Worm (Caenorhabditis elegans) whole organism, mixed stage, embryonic: Measurements from ENCODE around the gene C02F5.12.

Experiments
- M03D4.4 ChIP-seq: sonication (generic microtip); optimal IDR thresholded peaks from 2 replicates; lab custom pipeline; 2017; ENCODE audit warnings: mild to moderate bottlenecking, missing genetic modification characterization, missing compliant biosample characterization
- bed-3 ChIP-seq: fragments of 200-800 bp; sonication (Bioruptor generic); optimal IDR thresholded peaks from 3 replicates; lab custom pipeline; 2018; ENCODE audit warnings: mild to moderate bottlenecking, missing genetic modification characterization, moderate library complexity, missing compliant biosample characterization
- ceh-39 ChIP-seq: fragments of 150-350 bp; optimal IDR thresholded peaks from 2 replicates; lab custom pipeline; 2014; ENCODE audit warnings: missing biosample characterization, missing genetic modification characterization
- ceh-43 ChIP-seq: fragments of 200-800 bp; sonication (Bioruptor generic); optimal IDR thresholded peaks from 2 replicates; lab custom pipeline; 2018; ENCODE audit warnings: mild to moderate bottlenecking, missing genetic modification characterization, moderate library complexity, missing compliant biosample characterization
- ces-1 ChIP-seq: fragments of 150-350 bp; optimal IDR thresholded peaks from 2 replicates; lab custom pipeline; 2014; ENCODE audit warnings: missing biosample characterization, missing genetic modification reagents, missing genetic modification characterization
- cnd-1 ChIP-seq: fragments of 200-800 bp; sonication (Bioruptor generic); optimal IDR thresholded peaks from 2 replicates; lab custom pipeline; 2018; ENCODE audit warnings: mild to moderate bottlenecking, missing genetic modification characterization, missing compliant biosample characterization
- drap-1 ChIP-seq: fragments of 200-800 bp; sonication (Bioruptor generic); optimal IDR thresholded peaks from 3 replicates; lab custom pipeline; 2018; ENCODE audit warnings: mild to moderate bottlenecking, missing genetic modification characterization, missing compliant biosample characterization
- elt-1 ChIP-seq: sonication (generic microtip); optimal IDR thresholded peaks from 2 replicates; lab custom pipeline; 2017; ENCODE audit warnings: missing genetic modification characterization, mild to moderate bottlenecking, missing compliant biosample characterization, antibody characterized with exemption, moderate library complexity, borderline replicate concordance; ENCODE audit not compliant: insufficient read depth
- elt-3 ChIP-seq: fragments of 150-350 bp; optimal IDR thresholded peaks from 2 replicates; lab custom pipeline; 2014; ENCODE audit warnings: missing biosample characterization, missing genetic modification characterization
- flh-1 ChIP-seq: fragments of 200-800 bp; sonication (Bioruptor generic); optimal IDR thresholded peaks from 2 replicates; lab custom pipeline; 2018; ENCODE audit warnings: mild to moderate bottlenecking, missing genetic modification characterization, moderate library complexity, missing compliant biosample characterization
- ham-2 ChIP-seq: fragments of 200-800 bp; sonication (Bioruptor generic); optimal IDR thresholded peaks from 2 replicates; lab custom pipeline; 2018; ENCODE audit warnings: mild to moderate bottlenecking, missing genetic modification characterization, missing compliant biosample characterization
- hlh-1 ChIP-seq: fragments of 150-350 bp; optimal IDR thresholded peaks from 2 replicates; lab custom pipeline; 2014; ENCODE audit warnings: missing biosample characterization, missing genetic modification reagents, missing genetic modification characterization
- lin-13 ChIP-seq: fragments of 150-350 bp; optimal IDR thresholded peaks from 2 replicates; lab custom pipeline; 2014; ENCODE audit warnings: missing biosample characterization, missing genetic modification characterization
- lin-32 ChIP-seq: fragments of 200-800 bp; sonication (Bioruptor generic); optimal IDR thresholded peaks from 2 replicates; lab custom pipeline; 2018; ENCODE audit warnings: mild to moderate bottlenecking, missing genetic modification characterization, missing compliant biosample characterization
- lsy-2 ChIP-seq: fragments of 150-350 bp; optimal IDR thresholded peaks from 2 replicates; lab custom pipeline; 2014; ENCODE audit warnings: missing biosample characterization, missing genetic modification characterization
- mab-5 ChIP-seq: fragments of 150-350 bp; optimal IDR thresholded peaks from 2 replicates; lab custom pipeline; 2014; ENCODE audit warnings: missing biosample characterization, missing genetic modification characterization
- mep-1 ChIP-seq: fragments of 150-350 bp; optimal IDR thresholded peaks from 2 replicates; lab custom pipeline; 2017; ENCODE audit warnings: missing biosample characterization, missing genetic modification reagents, missing genetic modification characterization, inconsistent platforms
- mls-2 ChIP-seq: sonication (generic microtip); optimal IDR thresholded peaks from 2 replicates; lab custom pipeline; 2016; ENCODE audit warnings: mild to moderate bottlenecking, missing genetic modification characterization, moderate library complexity, missing compliant biosample characterization
- nhr-12 ChIP-seq: fragments of 150-350 bp; optimal IDR thresholded peaks from 2 replicates; lab custom pipeline; 2014; ENCODE audit warnings: missing biosample characterization, missing genetic modification characterization
- nhr-2 ChIP-seq: fragments of 150-350 bp; optimal IDR thresholded peaks from 2 replicates; lab custom pipeline; 2014; ENCODE audit warnings: missing biosample characterization, missing genetic modification characterization
- nhr-28 ChIP-seq: fragments of 150-350 bp; optimal IDR thresholded peaks from 2 replicates; lab custom pipeline; 2014; ENCODE audit warnings: missing biosample characterization, missing genetic modification characterization
- pha-4 ChIP-seq: fragments of 150-350 bp; optimal IDR thresholded peaks from 2 replicates; lab custom pipeline; 2018; ENCODE audit warnings: missing biosample characterization, missing genetic modification reagents, missing genetic modification characterization
- sem-2 ChIP-seq: fragments of 200-800 bp; sonication (Bioruptor generic); optimal IDR thresholded peaks from 2 replicates; lab custom pipeline; 2018; ENCODE audit warnings: mild to moderate bottlenecking, missing genetic modification characterization, missing compliant biosample characterization
- sptf-1 ChIP-seq: sonication (generic microtip); optimal IDR thresholded peaks from 2 replicates; lab custom pipeline; 2017; ENCODE audit warnings: mild to moderate bottlenecking, missing genetic modification characterization, moderate library complexity, missing compliant biosample characterization
- tbx-8 ChIP-seq: fragments of 200-800 bp; sonication (Bioruptor generic); optimal IDR thresholded peaks from 2 replicates; lab custom pipeline; 2018; ENCODE audit warnings: mild to moderate bottlenecking, missing genetic modification characterization, moderate library complexity, missing compliant biosample characterization
- unc-39 ChIP-seq: fragments of 150-350 bp; optimal IDR thresholded peaks from 2 replicates; lab custom pipeline; 2014; ENCODE audit warnings: missing biosample characterization, missing genetic modification characterization
- unc-62 ChIP-seq: fragments of 150-350 bp; optimal IDR thresholded peaks from 2 replicates; lab custom pipeline; 2014; ENCODE audit warnings: missing biosample characterization, missing genetic modification reagents, missing genetic modification characterization
- zip-8 ChIP-seq: fragments of 150-350 bp; optimal IDR thresholded peaks from 2 replicates; lab custom pipeline; 2014; ENCODE audit warnings: missing biosample characterization, missing genetic modification characterization
- ztf-11 ChIP-seq: fragments of 150-350 bp; optimal IDR thresholded peaks from 2 replicates; lab custom pipeline; 2014; ENCODE audit warnings: missing biosample characterization, missing genetic modification characterization

The C02F5.12 gene

DNA sequence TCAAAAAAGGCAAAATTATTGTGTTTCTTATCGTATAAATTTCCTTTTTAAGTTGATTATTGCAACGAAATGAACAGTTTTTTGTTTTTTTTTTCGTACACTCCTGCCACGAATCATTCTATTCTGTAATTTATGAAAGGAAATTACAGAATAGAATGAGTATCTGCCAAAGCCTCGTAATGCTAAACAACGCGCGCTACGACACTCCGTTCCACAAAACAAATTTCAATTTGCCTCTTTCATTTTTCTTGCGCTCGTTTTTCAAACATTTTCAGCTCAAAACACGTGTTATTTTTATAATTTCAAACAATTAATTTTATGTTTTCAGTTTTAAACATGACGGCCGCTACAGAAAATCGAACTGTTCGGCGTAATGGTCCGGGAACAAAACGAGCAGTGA is 18.1 kb downstream of the C02F5.12 start, which contains the start of gene mob-4:
mob-4 (plus strand) TSS at position 329 of the 400 bp plus-strand sequence.
- TF ChIP-seq elt-1 (tag; lab: Kevin White, UChicago): no peak
- no peak for TF ChIP-seq nhr-2
- TF ChIP-seq M03D4.4 (tag; lab: Kevin White, UChicago): no peak
- TF ChIP-seq mab-5: no peak
- TF ChIP-seq lin-13: no peak
- TF ChIP-seq drap-1 (GFP tag; lab: Kevin White, UChicago): no peak
- no peak for TF ChIP-seq hlh-1 (tag; lab: Kevin White, UChicago)
- TF ChIP-seq ceh-43 (GFP tag; lab: Kevin White, UChicago): no peak

DNA sequence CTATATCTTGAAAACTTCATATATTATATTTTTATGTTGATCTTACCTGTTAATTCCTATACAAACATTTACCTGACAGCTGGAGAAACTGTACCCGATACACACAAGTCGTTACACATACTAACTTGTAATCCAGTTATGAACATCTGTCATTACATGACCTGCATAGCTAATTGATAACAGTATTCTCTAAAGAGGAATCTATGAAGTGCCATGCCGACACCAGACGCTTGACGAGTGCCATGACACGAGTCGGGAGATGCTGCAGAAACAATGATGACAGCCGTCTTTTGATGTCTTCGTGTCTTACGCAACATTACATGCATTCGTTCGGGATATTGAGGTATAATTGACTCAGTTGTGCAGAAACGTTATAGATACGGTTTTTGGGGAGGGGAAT is 22.7 kb downstream of the C02F5.12 start:
- TF ChIP-seq nhr-2: peak; percentile 31
- peak; percentile 27 for TF ChIP-seq zip-8 (tag; lab: Kevin White, UChicago)
- no peak for TF ChIP-seq lin-32 (GFP tag; lab: Kevin White, UChicago)

DNA sequence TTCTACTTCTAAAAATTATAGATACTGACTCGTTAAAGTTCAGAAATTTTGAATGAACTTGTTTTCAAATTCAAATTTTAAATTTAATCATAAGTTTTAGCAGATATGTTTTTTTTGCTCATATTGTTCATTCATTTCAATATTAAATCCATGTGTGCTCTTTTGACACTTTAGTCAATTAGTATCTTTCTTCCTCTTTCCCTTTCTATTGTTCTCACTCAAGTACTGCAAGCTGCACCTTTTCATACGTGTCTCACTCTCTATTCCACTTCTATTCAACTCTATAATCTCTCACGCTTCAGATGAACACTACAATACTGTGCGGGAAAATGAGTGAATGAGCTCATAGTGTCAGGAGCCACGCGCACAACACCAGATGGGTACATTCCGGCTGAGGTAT is 24.9 kb downstream of the C02F5.12 start, which contains the start of gene C30A5.16:
C30A5.16 (plus strand) TSS at position 301 of the 400 bp plus-strand sequence.
- TF ChIP-seq lsy-2 (tag; lab: Kevin White, UChicago) (no peak), mls-2 (no peak), tbx-8 (GFP tag; lab: Kevin White, UChicago) (no peak), ztf-11 (no peak), nhr-12 (no peak), cnd-1 (tag; lab: Kevin White, UChicago) (no peak), ceh-39 (tag; lab: Kevin White, UChicago) (no peak), drap-1 (GFP tag; lab: Kevin White, UChicago) (no peak)

DNA sequence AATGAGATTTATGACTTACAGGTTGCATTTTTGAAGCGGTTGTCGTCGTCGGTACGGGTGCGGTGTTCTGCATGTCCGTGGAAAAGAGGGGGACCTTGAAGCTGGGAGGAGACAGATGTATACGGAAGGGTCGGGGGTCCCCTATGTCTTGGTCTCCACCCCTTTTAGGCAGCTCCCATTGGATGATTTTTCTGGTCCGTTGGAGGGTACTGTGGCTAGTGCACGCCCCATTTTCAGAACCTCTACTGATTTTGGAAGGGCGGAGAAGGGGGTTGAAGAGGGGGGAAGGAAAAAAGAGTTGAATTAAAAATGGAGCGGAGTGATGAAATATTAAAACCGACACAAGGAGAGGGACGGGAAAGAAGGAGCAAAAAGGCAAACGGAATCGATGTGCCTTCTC is 26.6 kb downstream of the C02F5.12 start, which contains the start of gene unc-86:
unc-86 (minus strand) TSS at position 113 of the 400 bp plus-strand sequence.
- TF ChIP-seq pha-4 (tag; lab: Kevin White, UChicago) (no peak), M03D4.4 (tag; lab: Kevin White, UChicago) (no peak), nhr-2 (no peak), lsy-2 (tag; lab: Kevin White, UChicago) (peak; percentile 55), sptf-1 (tag; lab: Kevin White, UChicago) (no peak), lin-32 (GFP tag; lab: Kevin White, UChicago) (no peak)

DNA sequence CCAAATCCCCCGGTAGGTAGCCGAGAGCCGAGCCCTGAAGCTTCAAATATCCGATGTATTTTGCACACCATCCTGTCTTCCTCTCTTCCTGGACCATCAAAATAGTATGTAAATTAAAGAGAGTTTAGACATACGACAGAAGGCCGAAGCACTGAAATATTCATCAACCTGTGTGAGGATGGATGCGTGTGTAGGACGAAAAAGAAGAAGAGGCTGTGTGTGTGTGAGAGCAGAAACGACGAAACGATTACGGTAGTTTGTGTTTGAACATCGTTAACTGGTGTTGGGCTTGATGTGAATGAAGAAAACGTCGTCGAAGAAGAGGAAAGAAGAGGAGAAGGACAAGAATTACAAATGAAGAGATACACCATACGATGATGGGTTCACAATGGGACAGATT is 31.3 kb downstream of the C02F5.12 start:
- no peak for TF ChIP-seq cnd-1 (tag; lab: Kevin White, UChicago)
- no peak for TF ChIP-seq sptf-1 (tag; lab: Kevin White, UChicago)
- no peak for TF ChIP-seq ceh-39 (tag; lab: Kevin White, UChicago)
- TF ChIP-seq ztf-11: no peak

DNA sequence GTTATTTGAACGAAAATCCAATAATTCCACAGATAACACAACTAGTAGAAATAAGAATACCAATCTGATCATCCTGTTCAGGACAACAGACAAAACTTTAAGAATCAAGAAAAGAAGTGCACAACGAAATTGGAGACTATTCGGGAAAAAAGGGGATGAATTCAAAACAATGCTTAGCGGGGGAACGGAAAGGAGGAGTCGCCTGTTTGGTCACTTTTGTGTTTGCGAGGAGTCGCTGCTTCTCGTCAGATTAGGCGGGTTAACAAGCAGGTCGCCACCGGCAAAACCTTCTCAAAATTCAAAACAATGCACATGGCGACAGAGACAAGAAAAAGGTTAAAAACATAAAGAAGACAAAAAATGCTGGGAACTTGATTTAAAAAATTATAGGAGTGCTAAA is 33.1 kb downstream of the C02F5.12 start, which contains the start of gene C30A5.10:
C30A5.10 (minus strand) TSS at position 101 of the 400 bp plus-strand sequence.
- no peak for TF ChIP-seq nhr-28 (tag; lab: Kevin White, UChicago)

DNA sequence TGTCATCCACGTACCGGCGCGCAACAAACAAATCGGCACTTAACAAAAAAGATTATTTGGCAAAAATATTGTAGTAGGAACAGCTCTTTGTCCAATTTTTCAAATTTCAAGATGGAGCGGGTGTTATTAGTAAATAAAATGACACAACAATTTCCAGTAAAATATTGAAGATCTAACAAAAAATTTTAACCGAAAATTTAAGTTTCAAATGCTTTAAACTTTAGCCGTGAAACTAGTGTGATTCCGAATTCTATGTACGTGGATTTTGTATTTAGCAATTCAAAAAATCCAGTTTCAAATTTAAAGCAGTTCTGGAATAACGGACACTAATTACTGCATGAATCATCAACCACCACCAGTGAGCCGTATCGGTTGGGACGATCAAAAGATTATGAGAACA is 40.1 kb downstream of the C02F5.12 start, which contains the start of gene snb-5:
snb-5 (plus strand) TSS at position 301 of the 400 bp plus-strand sequence.
- TF ChIP-seq ceh-39 (tag; lab: Kevin White, UChicago): no peak
- no peak for TF ChIP-seq unc-62 (GFP tag; lab: Kevin White, UChicago)
- no peak for TF ChIP-seq elt-3 (tag; lab: Kevin White, UChicago)
- TF ChIP-seq unc-39 (tag; lab: Kevin White, UChicago): no peak
- no peak for TF ChIP-seq sem-2 (GFP tag; lab: Kevin White, UChicago)
- TF ChIP-seq flh-1: no peak
- TF ChIP-seq tbx-8 (GFP tag; lab: Kevin White, UChicago): no peak
- TF ChIP-seq mls-2: no peak
- TF ChIP-seq ces-1: no peak
- TF ChIP-seq bed-3 (GFP tag; lab: Kevin White, UChicago): no peak
- no peak for TF ChIP-seq sptf-1 (tag; lab: Kevin White, UChicago)
- no peak for TF ChIP-seq ham-2 (GFP tag; lab: Kevin White, UChicago)
- no peak for TF ChIP-seq mep-1
- no peak for TF ChIP-seq hlh-1 (tag; lab: Kevin White, UChicago)
